Fruit fly (Drosophila melanogaster): Measurements from ENCODE around the gene CG43082.

CG43082 gene

DNA sequence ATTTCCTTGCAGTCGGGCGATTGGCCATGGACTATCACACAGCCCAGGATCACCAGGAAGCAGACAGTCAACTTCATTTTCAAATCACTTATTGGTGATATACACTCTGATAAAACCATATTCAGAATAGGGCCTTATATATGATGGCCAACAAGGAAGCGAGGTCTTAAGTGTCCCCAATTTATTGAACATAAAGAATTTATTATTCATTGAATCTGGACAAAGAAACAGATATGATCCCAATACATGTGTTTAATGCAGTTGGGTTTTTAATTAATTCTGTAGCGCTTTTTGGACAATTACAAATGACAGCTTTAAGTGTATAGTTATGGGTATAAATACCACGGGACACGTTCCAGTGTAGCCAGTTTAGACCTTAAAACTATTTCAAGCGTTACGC is 2.3 kb upstream of the CG43082 start, which contains the start of the genes Eig71Eh and Eig71Ei:
Gene Eig71Eh (minus strand): TSS at position 101 of the 400 bp plus-strand sequence.
Gene Eig71Ei (plus strand): TSS at position 367 of the 400 bp plus-strand sequence.
- TF ChIP-seq Jra (GFP tag; optimal IDR thresholded peaks at IDR 0.05) (no peak), OdsH (GFP tag; optimal IDR thresholded peaks at IDR 0.05) (no peak), jim (GFP tag; optimal IDR thresholded peaks at IDR 0.05) (no peak), Vsx2 (GFP tag; optimal IDR thresholded peaks at IDR 0.05; ENCODE audit: partially characterized antibody) (no peak), Dfd (GFP tag; optimal IDR thresholded peaks at IDR 0.05) (no peak), Myc (optimal IDR thresholded peaks at IDR 0.05) (no peak), h (GFP tag; optimal IDR thresholded peaks at IDR 0.05) (no peak), dmrt93B (GFP tag; optimal IDR thresholded peaks at IDR 0.05) (no peak), dsf (GFP tag; optimal IDR thresholded peaks at IDR 0.05; ENCODE audit: borderline replicate concordance) (no peak), Hr78 (GFP tag; optimal IDR thresholded peaks at IDR 0.05) (no peak), lola (GFP tag; optimal IDR thresholded peaks at IDR 0.05) (no peak), sage (GFP tag; optimal IDR thresholded peaks at IDR 0.05) (no peak)

dm6 chr3L:15660915-15661314 is 752 bp upstream of the CG43082 start, which contains the start of the genes Eig71Ej and Eig71Ek:
Eig71Ej (minus strand) TSS chr3L:15661015.
Eig71Ek (plus strand) TSS chr3L:15661248.
- TF ChIP-seq usp (GFP tag; optimal IDR thresholded peaks at IDR 0.05): no peak

DNA sequence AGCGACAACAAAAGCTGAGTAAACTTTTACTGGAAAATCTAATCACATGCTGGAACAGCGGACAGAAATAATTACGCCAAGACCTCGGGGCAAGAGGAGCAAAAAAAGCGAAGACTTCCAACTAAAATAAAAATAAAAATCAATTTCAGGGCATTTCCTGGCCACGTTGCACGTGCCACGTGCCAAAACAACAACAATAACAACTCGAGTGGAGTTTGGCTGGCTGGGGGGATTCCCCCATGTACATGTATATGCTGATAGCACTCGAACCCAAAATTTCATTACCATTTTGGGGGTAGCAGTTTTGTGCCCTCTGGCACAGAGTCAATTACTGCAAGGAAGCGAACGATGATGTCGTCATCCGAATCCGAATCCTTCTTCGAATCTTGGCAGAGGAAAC is 843 bp downstream of the CG43082 start:
- TF ChIP-seq sv (GFP tag; optimal IDR thresholded peaks at IDR 0.05) (no peak), brk (GFP tag; optimal IDR thresholded peaks at IDR 0.05) (no peak), Mio (GFP tag; optimal IDR thresholded peaks at IDR 0.05) (no peak), CG32264 (GFP tag; optimal IDR thresholded peaks at IDR 0.05) (no peak), usp (GFP tag; optimal IDR thresholded peaks at IDR 0.05) (no peak), Dif (GFP tag; optimal IDR thresholded peaks at IDR 0.05; ENCODE audit: partially characterized antibody) (no peak), N (GFP tag; optimal IDR thresholded peaks at IDR 0.05) (no peak), OdsH (GFP tag; optimal IDR thresholded peaks at IDR 0.05) (no peak), dl (GFP tag; optimal IDR thresholded peaks at IDR 0.05; ENCODE audit: insufficient read depth in 1 of 2, partially characterized antibody in 2 of 2) (no peak), foxo (GFP tag; optimal IDR thresholded peaks at IDR 0.05) (no peak), lola (GFP tag; optimal IDR thresholded peaks at IDR 0.05) (no peak), br (GFP tag; optimal IDR thresholded peaks at IDR 0.05) (no peak), dsf (GFP tag; optimal IDR thresholded peaks at IDR 0.05; ENCODE audit: borderline replicate concordance) (no peak), tai (GFP tag; optimal IDR thresholded peaks at IDR 0.05) (no peak), Jra (GFP tag; optimal IDR thresholded peaks at IDR 0.05) (no peak), rgr (GFP tag; optimal IDR thresholded peaks at IDR 0.05) (no peak), Hnf4 (GFP tag; optimal IDR thresholded peaks at IDR 0.05) (no peak), CrebA (GFP tag; optimal IDR thresholded peaks at IDR 0.05; ENCODE audit: borderline replicate concordance) (no peak), HLH106 (tag; optimal IDR thresholded peaks at IDR 0.05) (no peak), Myc (optimal IDR thresholded peaks at IDR 0.05) (no peak)

DNA sequence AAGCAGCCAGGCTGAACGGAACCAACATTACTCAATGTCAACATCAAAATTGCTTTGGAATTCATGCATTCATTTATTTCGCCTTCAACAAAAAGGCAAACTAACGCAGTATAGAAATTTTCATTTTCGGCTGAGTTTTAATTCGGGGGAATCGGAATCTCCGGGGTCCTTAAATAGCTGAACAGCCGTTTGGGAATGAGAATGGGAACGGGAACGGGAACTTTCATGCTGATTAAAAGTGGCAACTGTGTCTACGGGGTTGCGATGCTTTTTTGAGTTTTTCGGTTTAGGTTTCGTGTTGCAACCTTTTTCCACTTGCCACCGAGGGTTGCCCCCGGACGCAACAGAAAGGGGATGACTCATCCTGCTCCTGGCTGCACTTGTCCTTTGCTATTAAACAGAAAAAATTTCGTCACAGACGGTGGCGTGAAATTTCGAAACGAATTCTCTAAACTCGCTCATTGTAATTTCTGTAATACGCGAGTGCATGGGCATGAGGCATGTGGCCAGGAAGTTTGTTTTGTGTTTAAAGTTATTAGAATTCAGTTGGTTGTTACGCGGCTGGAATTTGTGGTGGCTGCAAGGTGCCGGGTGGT is 2.6 kb downstream of the CG43082 start:
- TF ChIP-seq sage (GFP tag; optimal IDR thresholded peaks at IDR 0.05) (no peak), Dif (GFP tag; optimal IDR thresholded peaks at IDR 0.05; ENCODE audit: partially characterized antibody) (no peak), foxo (GFP tag; optimal IDR thresholded peaks at IDR 0.05) (no peak)

DNA sequence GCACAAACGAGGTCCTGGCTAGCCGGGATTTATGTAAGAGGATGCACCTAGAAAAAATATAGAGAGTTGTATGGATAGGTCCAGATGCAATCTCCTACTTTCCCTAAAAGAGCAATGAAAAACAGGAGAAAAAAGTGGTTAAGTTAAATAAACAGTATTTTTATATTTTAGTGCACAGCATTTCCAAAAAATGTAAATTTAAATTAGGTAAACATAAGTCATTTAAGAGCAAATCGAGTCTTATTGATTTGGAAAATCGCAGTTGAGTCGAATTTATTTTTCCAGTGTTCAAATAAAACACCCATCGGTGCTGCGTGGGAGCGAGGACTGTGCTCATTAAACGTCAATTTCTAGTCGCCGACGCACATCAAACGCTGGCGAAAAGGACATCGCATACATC is 4.1 kb downstream of the CG43082 start:
- TF ChIP-seq sage (GFP tag; optimal IDR thresholded peaks at IDR 0.05) (no peak), dmrt93B (GFP tag; optimal IDR thresholded peaks at IDR 0.05) (no peak), foxo (GFP tag; optimal IDR thresholded peaks at IDR 0.05) (no peak), jim (GFP tag; optimal IDR thresholded peaks at IDR 0.05) (no peak), N (GFP tag; optimal IDR thresholded peaks at IDR 0.05) (no peak), Dif (GFP tag; optimal IDR thresholded peaks at IDR 0.05; ENCODE audit: partially characterized antibody) (no peak), GATAd (GFP tag; optimal IDR thresholded peaks at IDR 0.05) (no peak), Sp1 (GFP tag; optimal IDR thresholded peaks at IDR 0.05) (no peak), Rel (GFP tag; optimal IDR thresholded peaks at IDR 0.05) (no peak), Rel (tag; optimal IDR thresholded peaks at IDR 0.05) (no peak), Jra (GFP tag; optimal IDR thresholded peaks at IDR 0.05) (no peak), Mio (GFP tag; optimal IDR thresholded peaks at IDR 0.05) (no peak), dsf (GFP tag; optimal IDR thresholded peaks at IDR 0.05; ENCODE audit: borderline replicate concordance) (no peak), Myc (optimal IDR thresholded peaks at IDR 0.05) (no peak), tai (GFP tag; optimal IDR thresholded peaks at IDR 0.05) (no peak), brk (GFP tag; optimal IDR thresholded peaks at IDR 0.05) (no peak), CG32264 (GFP tag; optimal IDR thresholded peaks at IDR 0.05) (no peak), ey (GFP tag; optimal IDR thresholded peaks at IDR 0.05) (no peak), CG9705 (GFP tag; optimal IDR thresholded peaks at IDR 0.05) (no peak)

All from whole organism, wandering third instar larva.